Comparison of ENCODE assay signal across 5 fruit fly cellular contexts in the genomic region with DNA sequence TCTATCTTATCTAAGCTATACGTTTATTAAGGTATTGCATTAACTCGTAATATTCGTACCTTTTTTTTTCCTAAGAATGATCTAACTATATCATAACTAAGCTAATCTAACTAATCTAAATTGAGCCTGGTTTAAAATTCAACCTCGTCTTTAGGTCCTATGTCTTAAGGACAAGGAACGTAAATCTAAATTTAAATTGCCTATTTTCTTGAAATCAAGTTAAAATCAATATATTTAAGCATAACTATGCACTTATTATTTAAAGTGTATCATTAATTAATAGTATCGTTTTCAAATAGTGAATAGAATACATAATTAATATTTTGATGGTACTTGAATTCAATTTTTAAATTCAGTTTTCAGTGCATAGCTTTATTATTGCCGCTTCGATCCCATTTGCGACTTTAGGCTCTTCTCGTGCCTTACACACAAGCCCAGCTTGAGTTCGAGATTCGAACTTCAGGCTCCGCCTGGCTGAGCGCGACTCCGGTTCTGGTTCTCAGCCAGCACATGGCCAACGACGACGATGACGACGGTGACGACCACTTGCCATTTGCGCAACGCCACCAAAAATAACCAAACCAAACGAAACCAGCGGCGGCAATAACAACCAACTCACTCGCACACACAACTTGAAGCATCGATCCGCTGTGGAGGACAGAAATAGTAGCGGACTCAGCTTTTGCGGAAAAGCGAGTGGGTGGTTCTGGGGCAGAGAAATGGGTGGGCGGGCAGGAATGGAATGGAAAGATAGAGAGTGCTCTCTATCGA.
A peak's percentile ranks its signal among the peaks of the same experiment; 100 is the strongest.
TF ChIP-seq lines count a peak whose summit lies in the region.

No protein-coding gene starts in this region.

- no peak for TF ChIP-seq CTCF in whole organism, embryonic (GFP tag; optimal IDR thresholded peaks at IDR 0.05; lab: Kevin White, UChicago)

TF ChIP-seq in whole organism, adult, 20 proteins besides CTCF, POLR2A, EP300 and RAD21:
- TF ChIP-seq CG33017 (tag; optimal IDR thresholded peaks at IDR 0.05; lab: Kevin White, UChicago) (no peak), tj (GFP tag; optimal IDR thresholded peaks at IDR 0.05; lab: Kevin White, UChicago) (peak; percentile 57)

TF ChIP-seq in whole organism, embryonic, 481 proteins besides CTCF, POLR2A, EP300 and RAD21 (continues in another document):
- TF ChIP-seq pzg (GFP tag; optimal IDR thresholded peaks at IDR 0.05; lab: Kevin White, UChicago) (no peak), ro (GFP tag; IDR thresholded peaks at IDR 0.05; lab: Robert Waterston, UW) (no peak), CG10274 (GFP tag; optimal IDR thresholded peaks at IDR 0.05; lab: Kevin White, UChicago) (no peak), CG2889 (GFP tag; IDR thresholded peaks at IDR 0.05; lab: Robert Waterston, UW) (no peak), Stat92E (GFP tag; optimal IDR thresholded peaks at IDR 0.05; lab: Kevin White, UChicago) (no peak), zen (tag; optimal IDR thresholded peaks at IDR 0.05; lab: Kevin White, UChicago) (no peak), schlank (tag; optimal IDR thresholded peaks at IDR 0.05; lab: Kevin White, UChicago) (no peak), CG2129 (GFP tag; IDR thresholded peaks at IDR 0.05; lab: Robert Waterston, UW; ENCODE audit: partially characterized antibody) (no peak), bigmax (GFP tag; optimal IDR thresholded peaks at IDR 0.05; lab: Kevin White, UChicago) (no peak), CG17328 (GFP tag; IDR thresholded peaks at IDR 0.05; lab: Robert Waterston, UW) (no peak), HHEX (GFP tag; optimal IDR thresholded peaks at IDR 0.05; lab: Kevin White, UChicago) (no peak), jing (GFP tag; optimal IDR thresholded peaks at IDR 0.05; lab: Kevin White, UChicago) (no peak), CG5953 (GFP tag; IDR thresholded peaks at IDR 0.05; lab: Robert Waterston, UW) (peak; percentile 44; the same call in 1 of the 2 replicates), otp (GFP tag; IDR thresholded peaks at IDR 0.05; lab: Robert Waterston, UW) (0 out of 3 replicates have a peak, but pooled peaks have one; percentile 18), sim (GFP tag; IDR thresholded peaks at IDR 0.05; lab: Robert Waterston, UW) (no peak), twi (tag; optimal IDR thresholded peaks at IDR 0.05; lab: Kevin White, UChicago) (no peak), tup (GFP tag; optimal IDR thresholded peaks at IDR 0.05; lab: Kevin White, UChicago) (no peak), sr (GFP tag; IDR thresholded peaks at IDR 0.05; lab: Robert Waterston, UW) (peak; percentile 39; the same call in 1 of the 3 replicates), Dad (GFP tag; optimal IDR thresholded peaks at IDR 0.05; lab: Kevin White, UChicago) (no peak), CG7963 (GFP tag; IDR thresholded peaks at IDR 0.05; lab: Robert Waterston, UW; ENCODE audit: partially characterized antibody) (no peak)

TF ChIP-seq in whole organism, prepupa, 60 proteins besides CTCF, POLR2A, EP300 and RAD21 (continues in another document):
- TF ChIP-seq Hr38 (GFP tag; optimal IDR thresholded peaks at IDR 0.05; lab: Kevin White, UChicago) (no peak), CG16779 (tag; optimal IDR thresholded peaks at IDR 0.05; lab: Kevin White, UChicago) (no peak), salr (GFP tag; optimal IDR thresholded peaks at IDR 0.05; lab: Kevin White, UChicago) (peak in 1 of 2 experiments; percentile 85), CG32006 (GFP tag; optimal IDR thresholded peaks at IDR 0.05; lab: Kevin White, UChicago) (peak; percentile 53), pdm3 (GFP tag; optimal IDR thresholded peaks at IDR 0.05; lab: Kevin White, UChicago) (peak; percentile 50), CG34406 (GFP tag; optimal IDR thresholded peaks at IDR 0.05; lab: Kevin White, UChicago) (no peak), CG6808 (GFP tag; optimal IDR thresholded peaks at IDR 0.05; lab: Kevin White, UChicago) (peak; percentile 68), Lpt (GFP tag; optimal IDR thresholded peaks at IDR 0.05; lab: Kevin White, UChicago) (no peak), Sox14 (GFP tag; optimal IDR thresholded peaks at IDR 0.05; lab: Kevin White, UChicago) (peak; percentile 42), eg (GFP tag; IDR thresholded peaks at IDR 0.05; lab: Robert Waterston, UW) (peak; percentile 14; the same call in 1 of the 3 replicates), CG6792 (GFP tag; optimal IDR thresholded peaks at IDR 0.05; lab: Kevin White, UChicago) (no peak), lz (GFP tag; optimal IDR thresholded peaks at IDR 0.05; lab: Kevin White, UChicago) (peak; percentile 41), ss (GFP tag; optimal IDR thresholded peaks at IDR 0.05; lab: Kevin White, UChicago) (peak in 1 of 2 experiments; percentile 27), dac (GFP tag; optimal IDR thresholded peaks at IDR 0.05; lab: Kevin White, UChicago) (no peak), CG10631 (GFP tag; optimal IDR thresholded peaks at IDR 0.05; lab: Kevin White, UChicago) (peak; percentile 68), Ets21C (GFP tag; optimal IDR thresholded peaks at IDR 0.05; lab: Kevin White, UChicago) (peak; percentile 5), Hr4 (GFP tag; optimal IDR thresholded peaks at IDR 0.05; lab: Kevin White, UChicago) (no peak), Sox15 (GFP tag; optimal IDR thresholded peaks at IDR 0.05; lab: Kevin White, UChicago) (no peak), fd59A (GFP tag; optimal IDR thresholded peaks at IDR 0.05; lab: Kevin White, UChicago) (peak; percentile 58), cyc (GFP tag; optimal IDR thresholded peaks at IDR 0.05; lab: Kevin White, UChicago) (peak; percentile 23)

TF ChIP-seq in whole organism, pupa, 21 proteins besides CTCF, POLR2A, EP300 and RAD21 (continues in another document):
- TF ChIP-seq D1 (tag; optimal IDR thresholded peaks at IDR 0.05; lab: Kevin White, UChicago) (no peak), EcR (GFP tag; optimal IDR thresholded peaks at IDR 0.05; lab: Kevin White, UChicago) (peak; percentile 39), Ets98B (GFP tag; IDR thresholded peaks at IDR 0.05; lab: Robert Waterston, UW) (0 out of 2 replicates have a peak, but pooled peaks have one; percentile 12), CG8159 (tag; optimal IDR thresholded peaks at IDR 0.05; lab: Kevin White, UChicago) (peak; percentile 74), rn (GFP tag; IDR thresholded peaks at IDR 0.05; lab: Robert Waterston, UW) (0 out of 2 replicates have a peak, but pooled peaks have one; percentile 34), CG12605 (GFP tag; IDR thresholded peaks at IDR 0.05; lab: Robert Waterston, UW) (0 out of 2 replicates have a peak, but pooled peaks have one; percentile 26), fd96Ca (GFP tag; IDR thresholded peaks at IDR 0.05; lab: Robert Waterston, UW) (0 out of 3 replicates have a peak, but pooled peaks have one; percentile 43), gl (tag; optimal IDR thresholded peaks at IDR 0.05; lab: Kevin White, UChicago) (no peak), Pif1A (GFP tag; optimal IDR thresholded peaks at IDR 0.05; lab: Kevin White, UChicago) (peak; percentile 26), CG34367 (tag; optimal IDR thresholded peaks at IDR 0.05; lab: Kevin White, UChicago) (peak; percentile 46), CG14655 (GFP tag; optimal IDR thresholded peaks at IDR 0.05; lab: Kevin White, UChicago) (peak; percentile 75), Pif1B (GFP tag; optimal IDR thresholded peaks at IDR 0.05; lab: Kevin White, UChicago) (no peak), CG13204 (GFP tag; optimal IDR thresholded peaks at IDR 0.05; lab: Kevin White, UChicago) (peak; percentile 85), CG15710 (tag; optimal IDR thresholded peaks at IDR 0.05; lab: Kevin White, UChicago) (peak; percentile 52), CG17806 (tag; optimal IDR thresholded peaks at IDR 0.05; lab: Kevin White, UChicago) (peak; percentile 52), CG10348 (GFP tag; IDR thresholded peaks at IDR 0.05; lab: Robert Waterston, UW) (no peak), CG9948 (tag; optimal IDR thresholded peaks at IDR 0.05; lab: Kevin White, UChicago) (peak; percentile 62), Snoo (tag; optimal IDR thresholded peaks at IDR 0.05; lab: Kevin White, UChicago) (peak; percentile 48), CG4496 (GFP tag; IDR thresholded peaks at IDR 0.05; lab: Robert Waterston, UW) (0 out of 3 replicates have a peak, but pooled peaks have one; percentile 29), CG32121 (GFP tag; IDR thresholded peaks at IDR 0.05; lab: Robert Waterston, UW) (peak; percentile 29; the same call in 1 of the 2 replicates)

TF ChIP-seq in whole organism, wandering third instar larva, 38 proteins besides CTCF, POLR2A, EP300 and RAD21:
- TF ChIP-seq woc (GFP tag; optimal IDR thresholded peaks at IDR 0.05; lab: Kevin White, UChicago): peak; percentile 8
- TF ChIP-seq Hr83 (GFP tag; optimal IDR thresholded peaks at IDR 0.05; lab: Kevin White, UChicago; ENCODE audit: poor library complexity, severe bottlenecking): peak; percentile 4
- peak; percentile 21 for TF ChIP-seq tai (GFP tag; optimal IDR thresholded peaks at IDR 0.05; lab: Kevin White, UChicago)
- TF ChIP-seq foxo (GFP tag; optimal IDR thresholded peaks at IDR 0.05; lab: Kevin White, UChicago): peak in 1 of 2 experiments; percentile 27
- peak in 1 of 2 experiments; percentile 5 for TF ChIP-seq dl (GFP tag; optimal IDR thresholded peaks at IDR 0.05; lab: Kevin White, UChicago; ENCODE audit: insufficient read depth in 1 of 2, partially characterized antibody in 2 of 2)
- no peak for TF ChIP-seq pan (optimal IDR thresholded peaks at IDR 0.05; lab: Kevin White, UChicago)
- TF ChIP-seq rgr (GFP tag; optimal IDR thresholded peaks at IDR 0.05; lab: Kevin White, UChicago): peak; percentile 17
- TF ChIP-seq ey (GFP tag; optimal IDR thresholded peaks at IDR 0.05; lab: Kevin White, UChicago): peak; percentile 2
- TF ChIP-seq fru (GFP tag; optimal IDR thresholded peaks at IDR 0.05; lab: Kevin White, UChicago): no peak
- TF ChIP-seq Hnf4 (GFP tag; optimal IDR thresholded peaks at IDR 0.05; lab: Kevin White, UChicago): peak; percentile 9
- no peak for TF ChIP-seq Rel (GFP tag; optimal IDR thresholded peaks at IDR 0.05; lab: Kevin White, UChicago)
- peak; percentile 37 for TF ChIP-seq Rel (tag; optimal IDR thresholded peaks at IDR 0.05; lab: Kevin White, UChicago)
